Fruit fly (Drosophila melanogaster): ENCODE data around the gene CG9121.

DNA sequence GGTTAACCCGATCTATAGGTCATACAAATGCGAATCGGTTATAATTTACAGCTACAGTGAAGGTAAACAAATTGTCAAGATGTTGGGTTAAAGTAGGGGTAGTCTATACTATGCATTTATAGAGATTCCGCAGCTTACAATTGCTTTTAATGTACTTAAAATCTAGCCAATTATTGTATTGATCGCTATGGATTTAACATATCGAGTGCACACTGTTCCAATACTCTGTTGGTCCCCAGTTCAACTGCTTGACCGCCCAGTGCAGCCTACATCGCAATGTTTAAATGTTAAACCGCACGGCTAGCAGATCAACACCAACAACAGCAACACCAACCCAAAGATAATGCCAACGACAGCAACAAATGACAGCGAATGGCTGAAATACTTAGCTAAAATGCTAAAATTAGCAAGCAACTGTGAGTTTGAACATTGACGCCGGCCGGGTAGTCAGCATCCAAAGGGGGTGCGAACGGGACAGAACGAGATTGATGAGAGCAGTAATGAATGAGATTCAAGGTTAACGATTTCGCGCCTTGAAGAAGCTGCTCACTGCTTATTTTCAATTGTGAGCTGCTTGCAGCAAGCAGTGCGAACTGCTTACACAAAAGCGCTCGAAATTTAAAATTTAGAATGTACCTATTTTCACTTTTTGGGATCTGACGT lies 49.8 kb downstream of the CG9121 start:
- TF ChIP-seq kay (GFP tag; ENCODE audit: borderline replicate concordance) (peak; percentile 33), CG7101 (tag; optimal IDR thresholded peaks at IDR 0.05) (no peak), CG14711 (tag; optimal IDR thresholded peaks at IDR 0.05) (peak; percentile 35), pad (GFP tag; optimal IDR thresholded peaks at IDR 0.05) (peak; percentile 97), tj (GFP tag; optimal IDR thresholded peaks at IDR 0.05) (peak; percentile 68), CG5204 (GFP tag; optimal IDR thresholded peaks at IDR 0.05) (no peak), CG12768 (GFP tag; optimal IDR thresholded peaks at IDR 0.05) (peak; percentile 11), toe (GFP tag; optimal IDR thresholded peaks at IDR 0.05) (no peak), cnc (optimal IDR thresholded peaks at IDR 0.05) (no peak)

Data from whole organism, adult.